Worm (Caenorhabditis elegans) whole organism, L4 larva: ENCODE results near the gene C18A3.10.
A peak's percentile ranks its signal among the peaks of the same experiment; 100 is the strongest.

Source experiments
- F26F4.8 ChIP-seq: fragments of 200-800 bp; sonication (Bioruptor generic); conservative IDR thresholded peaks from 2 replicates; pipeline ENCODE4 v1.3.6; 2022; ENCODE audit warnings: missing genetic modification characterization, missing compliant biosample characterization
- F37D6.2 ChIP-seq: sonication (generic microtip); optimal IDR thresholded peaks from 2 replicates; lab custom pipeline; 2016; ENCODE audit warnings: mild to moderate bottlenecking, missing genetic modification characterization, missing compliant biosample characterization
- F44E2.7 ChIP-seq: fragments of 200-800 bp; sonication (Bioruptor generic); IDR thresholded peaks from 2 replicates; pipeline ENCODE4 v2.1.2; 2022; ENCODE audit warnings: missing genetic modification characterization, missing compliant biosample characterization
- R02D3.7 ChIP-seq: fragments of 150-350 bp; sonication (generic microtip); optimal IDR thresholded peaks from 3 replicates; lab custom pipeline; 2014; ENCODE audit warnings: missing biosample characterization, missing genetic modification characterization
- T20F7.1 ChIP-seq: fragments of 200-800 bp; sonication (Bioruptor generic); optimal IDR thresholded peaks from 2 replicates; lab custom pipeline; 2018; ENCODE audit warnings: mild to moderate bottlenecking, missing genetic modification characterization, missing compliant biosample characterization
- Y105C5A.15 ChIP-seq: fragments of 200-800 bp; sonication (Bioruptor generic); IDR thresholded peaks from 2 replicates; pipeline ENCODE4 v1.3.6; 2022; ENCODE audit warnings: missing genetic modification characterization, missing compliant biosample characterization
- Y5F2A.4 ChIP-seq: fragments of 200-800 bp; sonication (Bioruptor generic); optimal IDR thresholded peaks from 2 replicates; lab custom pipeline; 2018; ENCODE audit warnings: mild to moderate bottlenecking, missing genetic modification characterization, missing compliant biosample characterization
- Y75B8A.6 ChIP-seq: fragments of 200-800 bp; sonication (Bioruptor generic); IDR thresholded peaks from 2 replicates; pipeline ENCODE4 v1.3.6; 2022; ENCODE audit warnings: missing genetic modification reagents, missing genetic modification characterization, missing compliant biosample characterization
- ZK337.2 ChIP-seq: fragments of 200-800 bp; sonication (Bioruptor generic); IDR thresholded peaks from 2 replicates; pipeline ENCODE4 v1.3.6; 2022; ENCODE audit warnings: missing genetic modification reagents, missing genetic modification characterization, missing compliant biosample characterization
- ZK546.5 ChIP-seq, 2 experiments: sonication (generic microtip); optimal IDR thresholded peaks; 2 replicates each; lab custom pipeline; 2017; ENCODE audit warnings: missing biosample characterization in 2 of 2, missing genetic modification characterization in 2 of 2
- aly-2 ChIP-seq: sonication (generic microtip); optimal IDR thresholded peaks from 2 replicates; lab custom pipeline; 2018; ENCODE audit warnings: missing biosample characterization, missing genetic modification characterization
- ama-1 ChIP-seq: fragments of 150-350 bp; optimal IDR thresholded peaks from 2 replicates; lab custom pipeline; 2014; ENCODE audit warnings: inconsistent platforms, mixed read lengths
- attf-4 ChIP-seq: sonication (generic microtip); optimal IDR thresholded peaks from 3 replicates; lab custom pipeline; 2017; ENCODE audit warnings: missing biosample characterization, missing genetic modification characterization
- ceh-82 ChIP-seq: sonication (generic microtip); optimal IDR thresholded peaks from 2 replicates; lab custom pipeline; 2017; ENCODE audit warnings: missing biosample characterization, missing genetic modification characterization
- daf-12 ChIP-seq: fragments of 150-350 bp; optimal IDR thresholded peaks from 2 replicates; lab custom pipeline; 2014; ENCODE audit warnings: missing biosample characterization, missing genetic modification reagents, missing genetic modification characterization
- daf-16 ChIP-seq, 3 experiments: sonication (generic microtip); optimal IDR thresholded peaks; 2 replicates each; lab custom pipeline; 2016 to 2017; ENCODE audit warnings: missing genetic modification characterization in 3 of 3, missing genetic modification reagents in 3 of 3, mild to moderate bottlenecking in 2 of 3, missing compliant biosample characterization in 2 of 3, missing biosample characterization in 1 of 3, moderate library complexity in 1 of 3
- daf-8 ChIP-seq: fragments of 200-800 bp; sonication (Bioruptor generic); IDR thresholded peaks from 2 replicates; pipeline ENCODE4 v1.3.6; 2022; ENCODE audit warnings: missing genetic modification characterization, missing compliant biosample characterization
- dmd-6 ChIP-seq: fragments of 200-800 bp; sonication (Bioruptor generic); IDR thresholded peaks from 2 replicates; pipeline ENCODE4 v1.3.6; 2022; ENCODE audit warnings: missing genetic modification reagents, missing genetic modification characterization, missing compliant biosample characterization
- egl-43 ChIP-seq: fragments of 200-800 bp; sonication (Bioruptor generic); IDR thresholded peaks from 2 replicates; pipeline ENCODE4 v1.3.6; 2022; ENCODE audit warnings: missing genetic modification reagents, missing genetic modification characterization, missing compliant biosample characterization
- fos-1 ChIP-seq: fragments of 150-350 bp; optimal IDR thresholded peaks from 2 replicates; lab custom pipeline; 2014; ENCODE audit warnings: missing biosample characterization, missing genetic modification characterization
- gei-8 ChIP-seq: fragments of 200-800 bp; sonication (Bioruptor generic); optimal IDR thresholded peaks from 2 replicates; lab custom pipeline; 2018; ENCODE audit warnings: mild to moderate bottlenecking, missing genetic modification characterization, missing compliant biosample characterization
- hlh-11 ChIP-seq: fragments of 200-800 bp; sonication (Bioruptor generic); optimal IDR thresholded peaks from 2 replicates; lab custom pipeline; 2018; ENCODE audit warnings: mild to moderate bottlenecking, missing genetic modification characterization, missing compliant biosample characterization
- hmg-1.1 ChIP-seq: fragments of 200-800 bp; sonication (Bioruptor generic); IDR thresholded peaks from 2 replicates; pipeline ENCODE4 v1.3.6; 2022; ENCODE audit warnings: missing genetic modification reagents, missing genetic modification characterization, missing compliant biosample characterization
- jun-1 ChIP-seq: fragments of 150-350 bp; optimal IDR thresholded peaks from 2 replicates; lab custom pipeline; 2014; ENCODE audit warnings: missing biosample characterization, missing genetic modification reagents, missing genetic modification characterization
- lim-7 ChIP-seq: fragments of 200-800 bp; sonication (Bioruptor generic); IDR thresholded peaks from 2 replicates; pipeline ENCODE4 v1.3.6; 2022; ENCODE audit warnings: missing genetic modification characterization, missing compliant biosample characterization
- lin-1 ChIP-seq: fragments of 200-800 bp; sonication (Bioruptor generic); IDR thresholded peaks from 2 replicates; pipeline ENCODE4 v1.3.6; 2022; ENCODE audit warnings: missing genetic modification reagents, missing genetic modification characterization, missing compliant biosample characterization
- lin-13 ChIP-seq: fragments of 150-350 bp; optimal IDR thresholded peaks from 2 replicates; lab custom pipeline; 2014; ENCODE audit warnings: missing biosample characterization, missing genetic modification reagents, missing genetic modification characterization
- lin-15B ChIP-seq: fragments of 150-350 bp; sonication (generic microtip); optimal IDR thresholded peaks from 3 replicates; lab custom pipeline; 2014; ENCODE audit warnings: missing biosample characterization, missing genetic modification characterization
- lin-29 ChIP-seq: fragments of 200-800 bp; sonication (Bioruptor generic); IDR thresholded peaks from 2 replicates; pipeline ENCODE4 v1.3.6; 2022; ENCODE audit warnings: missing genetic modification reagents, missing genetic modification characterization, missing compliant biosample characterization
- lin-39 ChIP-seq: fragments of 150-350 bp; optimal IDR thresholded peaks from 2 replicates; lab custom pipeline; 2014; ENCODE audit warnings: missing biosample characterization, missing genetic modification reagents, missing genetic modification characterization
- madf-5 ChIP-seq, 2 experiments: fragments of 200-800 bp; sonication (Bioruptor generic); IDR thresholded peaks; 2 replicates each; pipeline ENCODE4 v1.3.6; 2022; ENCODE audit warnings: missing compliant biosample characterization in 2 of 2, missing genetic modification characterization in 2 of 2
- madf-9 ChIP-seq: fragments of 200-800 bp; sonication (Bioruptor generic); conservative IDR thresholded peaks from 2 replicates; pipeline ENCODE4 v1.3.6; 2022; ENCODE audit warnings: missing genetic modification reagents, missing genetic modification characterization, missing compliant biosample characterization
- mep-1 ChIP-seq: fragments of 150-350 bp; sonication (generic microtip); optimal IDR thresholded peaks from 3 replicates; lab custom pipeline; 2014; ENCODE audit warnings: missing biosample characterization, missing genetic modification characterization
- mxl-3 ChIP-seq: fragments of 200-800 bp; sonication (Bioruptor generic); optimal IDR thresholded peaks from 2 replicates; lab custom pipeline; 2018; ENCODE audit warnings: mild to moderate bottlenecking, missing genetic modification characterization, missing compliant biosample characterization
- nhr-102 ChIP-seq: sonication (generic microtip); optimal IDR thresholded peaks from 2 replicates; lab custom pipeline; 2016; ENCODE audit warnings: mild to moderate bottlenecking, missing genetic modification characterization, moderate library complexity, missing compliant biosample characterization
- nhr-111 ChIP-seq: fragments of 200-800 bp; sonication (Bioruptor generic); optimal IDR thresholded peaks from 2 replicates; lab custom pipeline; 2018; ENCODE audit warnings: mild to moderate bottlenecking, missing genetic modification characterization, missing compliant biosample characterization
- nhr-76 ChIP-seq: fragments of 150-350 bp; optimal IDR thresholded peaks from 2 replicates; lab custom pipeline; 2014; ENCODE audit warnings: missing biosample characterization, missing genetic modification characterization
- nhr-77 ChIP-seq: fragments of 150-350 bp; optimal IDR thresholded peaks from 2 replicates; lab custom pipeline; 2014; ENCODE audit warnings: missing biosample characterization, missing genetic modification characterization
- rbr-2 ChIP-seq: sonication (generic microtip); optimal IDR thresholded peaks from 2 replicates; lab custom pipeline; 2016; ENCODE audit warnings: missing genotype, missing genetic modification characterization, missing compliant biosample characterization
- snpc-4 ChIP-seq: fragments of 150-350 bp; optimal IDR thresholded peaks from 2 replicates; lab custom pipeline; 2014; ENCODE audit warnings: missing biosample characterization, missing genetic modification characterization
- tra-1 ChIP-seq: fragments of 200-800 bp; sonication (Bioruptor generic); IDR thresholded peaks from 2 replicates; pipeline ENCODE4 v1.3.6; 2022; ENCODE audit warnings: missing genetic modification reagents, missing genetic modification characterization, missing compliant biosample characterization
- zag-1 ChIP-seq: fragments of 150-350 bp; optimal IDR thresholded peaks from 2 replicates; lab custom pipeline; 2014; ENCODE audit warnings: missing biosample characterization, missing genetic modification characterization
- zfp-2 ChIP-seq: sonication (generic microtip); optimal IDR thresholded peaks from 2 replicates; lab custom pipeline; 2016; ENCODE audit warnings: mild to moderate bottlenecking, missing genetic modification characterization, missing compliant biosample characterization
- zfp-3 ChIP-seq: fragments of 200-800 bp; sonication (Bioruptor generic); conservative IDR thresholded peaks from 2 replicates; pipeline ENCODE4 v1.3.6; 2022; ENCODE audit warnings: missing genetic modification reagents, missing genetic modification characterization, missing compliant biosample characterization
- zip-11 ChIP-seq: fragments of 200-800 bp; sonication (Bioruptor generic); IDR thresholded peaks from 2 replicates; pipeline ENCODE4 v1.3.6; 2022; ENCODE audit warnings: missing genetic modification characterization, missing compliant biosample characterization
- zip-2 ChIP-seq: fragments of 150-350 bp; optimal IDR thresholded peaks from 2 replicates; lab custom pipeline; 2014; ENCODE audit warnings: missing biosample characterization, missing genetic modification characterization
- ztf-11 ChIP-seq: fragments of 150-350 bp; optimal IDR thresholded peaks from 2 replicates; lab custom pipeline; 2014; ENCODE audit warnings: missing biosample characterization, missing genetic modification characterization

C18A3.10 gene

ce11 chrII:5714807-5715206 is 838 bp downstream of the C18A3.10 start, which contains the start of the genes tiar-1 and lelo-4 (continued):
- no peak for TF ChIP-seq tra-1 (GFP tag; lab: Robert Waterston, UW)
- TF ChIP-seq egl-43 = no peak
- no peak for TF ChIP-seq nhr-111 (GFP tag; lab: Kevin White, UChicago)
- TF ChIP-seq fos-1 (tag; lab: Kevin White, UChicago) = no peak
- TF ChIP-seq hlh-11 (tag; lab: Kevin White, UChicago) = peak; percentile 44
- no peak for TF ChIP-seq zag-1 (tag; lab: Kevin White, UChicago)
- TF ChIP-seq lin-13 = peak; percentile 64
- no peak for TF ChIP-seq jun-1 (tag; lab: Kevin White, UChicago)
- no peak for TF ChIP-seq nhr-76 (tag; lab: Kevin White, UChicago)
- no peak for TF ChIP-seq mxl-3 (GFP tag; lab: Kevin White, UChicago)
- TF ChIP-seq dmd-6 (GFP tag; lab: Robert Waterston, UW) = no peak
- TF ChIP-seq lin-15B (tag; lab: Kevin White, UChicago) = no peak
- TF ChIP-seq ZK337.2 = no peak
- peak; percentile 35 for TF ChIP-seq rbr-2 (tag; lab: Kevin White, UChicago)
- TF ChIP-seq aly-2 (tag; lab: Kevin White, UChicago) = no peak
- TF ChIP-seq F26F4.8 (GFP tag; lab: Robert Waterston, UW) = no peak
- TF ChIP-seq hmg-1.1 (GFP tag; lab: Robert Waterston, UW) = peak; percentile 44; the same call in 1 of the 2 replicates
- TF ChIP-seq lin-1 (GFP tag; lab: Robert Waterston, UW) = no peak
- TF ChIP-seq F37D6.2 (tag; lab: Kevin White, UChicago) = no peak
- TF ChIP-seq daf-16 (GFP tag; optimal IDR thresholded peaks at IDR 0.05; lab: Kevin White, UChicago) = no peak
- TF ChIP-seq daf-16 (tag; optimal IDR thresholded peaks at IDR 0.05; lab: Kevin White, UChicago) = peak; percentile 48
- no peak for TF ChIP-seq ceh-82 (tag; lab: Kevin White, UChicago)
- TF ChIP-seq F44E2.7 (GFP tag; lab: Robert Waterston, UW) = no peak
- TF ChIP-seq daf-8 (GFP tag; lab: Robert Waterston, UW) = no peak
- TF ChIP-seq ZK546.5 (tag; optimal IDR thresholded peaks at IDR 0.05; lab: Kevin White, UChicago) = peak in 1 of 2 experiments; percentile 84
- no peak for TF ChIP-seq ztf-11 (tag; lab: Kevin White, UChicago)
- TF ChIP-seq lin-29 (GFP tag; lab: Robert Waterston, UW) = no peak
- no peak for TF ChIP-seq R02D3.7 (tag; lab: Kevin White, UChicago)
- no peak for TF ChIP-seq zip-2 (tag; lab: Kevin White, UChicago)
- TF ChIP-seq lin-39 (tag; lab: Kevin White, UChicago) = no peak
- TF ChIP-seq Y75B8A.6 (GFP tag; lab: Robert Waterston, UW) = no peak
- TF ChIP-seq zip-11 (GFP tag; lab: Robert Waterston, UW) = no peak
- no peak for TF ChIP-seq zfp-3
- TF ChIP-seq daf-12 (tag; lab: Kevin White, UChicago) = no peak
- TF ChIP-seq Y105C5A.15 (GFP tag; lab: Robert Waterston, UW) = no peak
- no peak for TF ChIP-seq Y5F2A.4 (GFP tag; lab: Kevin White, UChicago)
- TF ChIP-seq T20F7.1 (GFP tag; lab: Kevin White, UChicago) = no peak
- no peak for TF ChIP-seq nhr-77 (tag; lab: Kevin White, UChicago)
- peak; percentile 18 for TF ChIP-seq zfp-2 (tag; lab: Kevin White, UChicago)
- no peak for TF ChIP-seq nhr-102 (tag; lab: Kevin White, UChicago)
- TF ChIP-seq gei-8 (GFP tag; lab: Kevin White, UChicago) = no peak
- no peak for TF ChIP-seq attf-4
- no peak for TF ChIP-seq madf-9
- TF ChIP-seq mep-1 = peak; percentile 55
- no peak for TF ChIP-seq lim-7 (GFP tag; lab: Robert Waterston, UW)
- peak; percentile 47 for TF ChIP-seq ama-1 (lab: Kevin White, UChicago)
- TF ChIP-seq madf-5 (GFP tag; IDR thresholded peaks at IDR 0.05; lab: Robert Waterston, UW) = no peak
- no peak for TF ChIP-seq snpc-4 (tag; lab: Kevin White, UChicago)
